Fruit fly (Drosophila melanogaster) whole organism, embryonic: Measurements from ENCODE around the gene Appl.

Source experiments
- Atf6 ChIP-seq: fragments of 200-800 bp; sonication (Bioruptor generic); IDR thresholded peaks from 2 replicates; pipeline ENCODE4 v1.3.6; 2022; ENCODE audit warnings: missing biosample characterization, missing genetic modification characterization
- BEAF-32 ChIP-seq: fragments of 200-800 bp; sonication (Bioruptor generic); optimal IDR thresholded peaks from 3 replicates; lab custom pipeline; 2017; ENCODE audit warnings: missing biosample characterization, missing genetic modification characterization, mild to moderate bottlenecking, moderate library complexity, missing genetic modification reagents
- CG11695 ChIP-seq: fragments of 200-800 bp; sonication (Bioruptor generic); IDR thresholded peaks from 3 replicates; pipeline ENCODE4 v1.3.6; 2022; ENCODE audit warnings: missing biosample characterization, missing genetic modification characterization
- CG12769 ChIP-seq: fragments of 200-800 bp; sonication (Bioruptor generic); optimal IDR thresholded peaks from 2 replicates; lab custom pipeline; 2019; ENCODE audit warnings: missing biosample characterization, mild to moderate bottlenecking, missing genetic modification characterization, moderate library complexity
- CG13296 ChIP-seq: fragments of 200-800 bp; sonication (Bioruptor generic); optimal IDR thresholded peaks from 3 replicates; lab custom pipeline; 2018; ENCODE audit warnings: missing biosample characterization, mild to moderate bottlenecking, missing genetic modification characterization
- CG13894 ChIP-seq: fragments of 200-800 bp; sonication (Bioruptor generic); optimal IDR thresholded peaks from 3 replicates; lab custom pipeline; 2018; ENCODE audit warnings: missing biosample characterization, mild to moderate bottlenecking, missing genetic modification characterization, moderate library complexity
- CG14667 ChIP-seq: fragments of 200-800 bp; sonication (Bioruptor generic); IDR thresholded peaks from 2 replicates; pipeline ENCODE4 v1.3.6; 2022; ENCODE audit warnings: missing biosample characterization, missing genetic modification characterization
- CG1602 ChIP-seq: fragments of 200-800 bp; sonication (Bioruptor generic); optimal IDR thresholded peaks from 3 replicates; lab custom pipeline; 2016; ENCODE audit warnings: missing biosample characterization, missing genetic modification characterization
- CG1603 ChIP-seq: fragments of 200-800 bp; sonication (Bioruptor generic); optimal IDR thresholded peaks from 2 replicates; lab custom pipeline; 2019; ENCODE audit warnings: missing biosample characterization, mild to moderate bottlenecking, missing genetic modification characterization, moderate library complexity
- CG16779 ChIP-seq: fragments of 200-800 bp; sonication (Bioruptor generic); IDR thresholded peaks from 2 replicates; pipeline ENCODE4 v1.3.6; 2022; ENCODE audit warnings: missing biosample characterization, missing genetic modification characterization
- CG17328 ChIP-seq: fragments of 200-800 bp; sonication (Bioruptor generic); IDR thresholded peaks from 2 replicates; pipeline ENCODE4 v1.3.6; 2022; ENCODE audit warnings: missing biosample characterization, missing genetic modification characterization
- CG17359 ChIP-seq: fragments of 200-800 bp; sonication (Bioruptor generic); optimal IDR thresholded peaks from 3 replicates; lab custom pipeline; 2018; ENCODE audit warnings: missing biosample characterization, mild to moderate bottlenecking, missing genetic modification characterization, moderate library complexity
- CG2712 ChIP-seq: fragments of 200-800 bp; optimal IDR thresholded peaks from 3 replicates; lab custom pipeline; 2019; ENCODE audit warnings: missing biosample characterization, mild to moderate bottlenecking, missing genetic modification characterization, moderate library complexity
- CG31388 ChIP-seq: fragments of 200-800 bp; sonication (Bioruptor generic); optimal IDR thresholded peaks from 2 replicates; lab custom pipeline; 2016; ENCODE audit warnings: missing biosample characterization, missing genetic modification characterization
- CG3281 ChIP-seq: fragments of 200-800 bp; sonication (Bioruptor generic); optimal IDR thresholded peaks from 3 replicates; lab custom pipeline; 2017; ENCODE audit warnings: missing biosample characterization, mild to moderate bottlenecking, missing genetic modification characterization
- CG3838 ChIP-seq: fragments of 200-800 bp; sonication (Bioruptor generic); optimal IDR thresholded peaks from 3 replicates; lab custom pipeline; 2016; ENCODE audit warnings: missing biosample characterization, missing genetic modification characterization
- CG4404 ChIP-seq: fragments of 200-800 bp; sonication (Bioruptor generic); IDR thresholded peaks from 2 replicates; pipeline ENCODE4 v1.3.6; 2022; ENCODE audit warnings: missing biosample characterization, missing genetic modification characterization
- CG5953 ChIP-seq: fragments of 200-800 bp; sonication (Bioruptor generic); IDR thresholded peaks from 2 replicates; pipeline ENCODE4 v1.3.6; 2022; ENCODE audit warnings: missing biosample characterization, missing genetic modification characterization
- CG6654 ChIP-seq: fragments of 200-800 bp; sonication (Bioruptor generic); optimal IDR thresholded peaks from 2 replicates; lab custom pipeline; 2017; ENCODE audit warnings: missing biosample characterization, mild to moderate bottlenecking, missing genetic modification characterization
- CG6683 ChIP-seq: fragments of 200-800 bp; sonication (Bioruptor generic); optimal IDR thresholded peaks from 2 replicates; lab custom pipeline; 2017; ENCODE audit warnings: missing biosample characterization, mild to moderate bottlenecking, missing genetic modification characterization, missing genetic modification reagents
- CG6813 ChIP-seq: fragments of 200-800 bp; sonication (Bioruptor generic); optimal IDR thresholded peaks from 2 replicates; lab custom pipeline; 2017; ENCODE audit warnings: missing biosample characterization, missing genetic modification characterization, mild to moderate bottlenecking, moderate library complexity, missing genetic modification reagents
- CG7786 ChIP-seq: fragments of 200-800 bp; sonication (Bioruptor generic); optimal IDR thresholded peaks from 2 replicates; lab custom pipeline; 2016; ENCODE audit warnings: missing biosample characterization, missing genetic modification characterization
- CG7963 ChIP-seq: fragments of 200-800 bp; sonication (Bioruptor generic); IDR thresholded peaks from 3 replicates; pipeline ENCODE4 v1.3.6; 2022; ENCODE audit warnings: missing biosample characterization, missing genetic modification characterization; ENCODE audit not compliant: partially characterized antibody
- Dfd ChIP-seq, 2 experiments: fragments of >200 bp; optimal IDR thresholded peaks; 2 replicates each; lab custom pipeline; 2017; ENCODE audit warnings: missing biosample characterization in 2 of 2, missing genetic modification characterization in 2 of 2
- Doc3 ChIP-seq: fragments of 200-800 bp; sonication (Bioruptor generic); IDR thresholded peaks from 3 replicates; pipeline ENCODE4 v1.3.6; 2022; ENCODE audit warnings: missing biosample characterization, missing genetic modification characterization; ENCODE audit not compliant: partially characterized antibody
- E2f2 ChIP-seq: fragments of 200-800 bp; sonication (Bioruptor generic); IDR thresholded peaks from 2 replicates; pipeline ENCODE4 v1.3.6; 2022; ENCODE audit warnings: missing biosample characterization, missing genetic modification characterization
- Fer2 ChIP-seq: fragments of 200-800 bp; sonication (Bioruptor generic); optimal IDR thresholded peaks from 2 replicates; lab custom pipeline; 2018; ENCODE audit warnings: missing biosample characterization, mild to moderate bottlenecking, missing genetic modification characterization, moderate library complexity
- HHEX ChIP-seq: fragments of 200-800 bp; sonication (Bioruptor generic); optimal IDR thresholded peaks from 3 replicates; lab custom pipeline; 2017; ENCODE audit warnings: missing biosample characterization, mild to moderate bottlenecking, missing genetic modification characterization, missing genetic modification reagents
- HLH4C ChIP-seq: fragments of 200-800 bp; sonication (Bioruptor generic); IDR thresholded peaks from 3 replicates; pipeline ENCODE4 v1.3.6; 2022; ENCODE audit warnings: missing biosample characterization, missing genetic modification characterization; ENCODE audit not compliant: partially characterized antibody
- Jarid2 ChIP-seq: fragments of 200-800 bp; sonication (Bioruptor generic); optimal IDR thresholded peaks from 3 replicates; lab custom pipeline; 2017; ENCODE audit warnings: mild to moderate bottlenecking, missing biosample characterization, missing genetic modification reagents, missing genetic modification characterization
- Lpt ChIP-seq: fragments of >200 bp; optimal IDR thresholded peaks from 2 replicates; lab custom pipeline; 2018; ENCODE audit warnings: missing biosample characterization, missing genetic modification characterization
- Mad ChIP-seq: fragments of 200-800 bp; sonication (Bioruptor generic); optimal IDR thresholded peaks from 2 replicates; lab custom pipeline; 2016; ENCODE audit warnings: missing biosample characterization, missing genetic modification characterization
- Taf1 ChIP-seq: fragments of 200-800 bp; sonication (Bioruptor generic); IDR thresholded peaks from 2 replicates; pipeline ENCODE4 v1.3.6; 2022; ENCODE audit warnings: missing biosample characterization, missing genetic modification characterization
- bbx ChIP-seq: fragments of 200-800 bp; sonication (Bioruptor generic); IDR thresholded peaks from 2 replicates; pipeline ENCODE4 v1.3.6; 2022; ENCODE audit warnings: missing biosample characterization, missing genetic modification characterization; ENCODE audit not compliant: partially characterized antibody
- chinmo ChIP-seq: fragments of 200-800 bp; sonication (Bioruptor generic); IDR thresholded peaks from 4 replicates; pipeline ENCODE4 v1.3.6; 2022; ENCODE audit warnings: missing biosample characterization, missing genetic modification characterization; ENCODE audit not compliant: partially characterized antibody
- crp ChIP-seq, 2 experiments: fragments of 200-800 bp; sonication (Bioruptor generic); optimal IDR thresholded peaks; 2 replicates in 1 of 2; 3 replicates in 1 of 2; lab custom pipeline; 2017; ENCODE audit warnings: missing biosample characterization in 2 of 2, missing genetic modification characterization in 2 of 2, mild to moderate bottlenecking in 1 of 2, moderate library complexity in 1 of 2
- dmrt99B ChIP-seq: fragments of 200-800 bp; sonication (Bioruptor generic); optimal IDR thresholded peaks from 2 replicates; lab custom pipeline; 2018; ENCODE audit warnings: missing biosample characterization, mild to moderate bottlenecking, missing genetic modification characterization, moderate library complexity
- ewg ChIP-seq: fragments of 200-800 bp; sonication (Bioruptor generic); optimal IDR thresholded peaks from 3 replicates; lab custom pipeline; 2017; ENCODE audit warnings: mild to moderate bottlenecking, missing biosample characterization, missing genetic modification reagents, missing genetic modification characterization
- grau ChIP-seq: fragments of 200-800 bp; optimal IDR thresholded peaks from 3 replicates; lab custom pipeline; 2019; ENCODE audit warnings: missing biosample characterization, mild to moderate bottlenecking, missing genetic modification characterization, moderate library complexity
- kay ChIP-seq: fragments of 200-800 bp; sonication (Bioruptor generic); optimal IDR thresholded peaks from 2 replicates; lab custom pipeline; 2016; ENCODE audit warnings: missing biosample characterization, missing genetic modification characterization
- lola ChIP-seq, 3 experiments: fragments of >200 bp in 2 of 3; fragments of 200-800 bp in 1 of 3; sonication (Bioruptor generic) in 1 of 3; optimal IDR thresholded peaks; 2 replicates each; lab custom pipeline; 2017 to 2019; ENCODE audit warnings: missing biosample characterization in 3 of 3, missing genetic modification characterization in 3 of 3, mild to moderate bottlenecking in 1 of 3, moderate library complexity in 1 of 3
- lov ChIP-seq, 2 experiments: fragments of 200-800 bp in 1 of 2; fragments of >200 bp in 1 of 2; sonication (Bioruptor generic) in 1 of 2; IDR thresholded peaks in 1 of 2; optimal IDR thresholded peaks in 1 of 2; 2 replicates in 1 of 2; 3 replicates in 1 of 2; pipeline versions ENCODE4 v1.3.6 to Lab custom; 2017 to 2022; ENCODE audit warnings: missing biosample characterization in 1 of 2, missing genetic modification characterization in 1 of 2
- luna ChIP-seq: fragments of 200-800 bp; sonication (Bioruptor generic); optimal IDR thresholded peaks from 2 replicates; lab custom pipeline; 2016; ENCODE audit warnings: missing biosample characterization, missing genetic modification characterization
- oc ChIP-seq: fragments of 200-800 bp; sonication (Bioruptor generic); optimal IDR thresholded peaks from 2 replicates; lab custom pipeline; 2018; ENCODE audit warnings: missing biosample characterization, mild to moderate bottlenecking, missing genetic modification characterization, moderate library complexity
- otp ChIP-seq: fragments of 200-800 bp; sonication (Bioruptor generic); IDR thresholded peaks from 3 replicates; pipeline ENCODE4, ENCODE4 v1.3.6; 2022; ENCODE audit warnings: missing biosample characterization, missing genetic modification characterization
- p53 ChIP-seq: fragments of 200-800 bp; sonication (Bioruptor generic); optimal IDR thresholded peaks from 2 replicates; lab custom pipeline; 2016; ENCODE audit warnings: missing biosample characterization, missing genetic modification characterization
- shn ChIP-seq: fragments of 200-800 bp; sonication (Bioruptor generic); optimal IDR thresholded peaks from 3 replicates; lab custom pipeline; 2016; ENCODE audit warnings: missing biosample characterization, missing genetic modification characterization
- sna ChIP-seq: fragments of 200-800 bp; sonication (Bioruptor generic); IDR thresholded peaks from 2 replicates; pipeline ENCODE4 v1.3.6; 2022; ENCODE audit warnings: missing biosample characterization, missing genetic modification characterization; ENCODE audit not compliant: partially characterized antibody
- tna ChIP-seq: fragments of 200-800 bp; sonication (Bioruptor generic); IDR thresholded peaks from 2 replicates; pipeline ENCODE4 v1.3.6; 2022; ENCODE audit warnings: missing biosample characterization, missing genetic modification characterization; ENCODE audit not compliant: partially characterized antibody
- zf30C ChIP-seq: fragments of 200-800 bp; sonication (Bioruptor generic); optimal IDR thresholded peaks from 3 replicates; lab custom pipeline; 2018; ENCODE audit warnings: missing biosample characterization, mild to moderate bottlenecking, missing genetic modification characterization

Gene Appl

DNA sequence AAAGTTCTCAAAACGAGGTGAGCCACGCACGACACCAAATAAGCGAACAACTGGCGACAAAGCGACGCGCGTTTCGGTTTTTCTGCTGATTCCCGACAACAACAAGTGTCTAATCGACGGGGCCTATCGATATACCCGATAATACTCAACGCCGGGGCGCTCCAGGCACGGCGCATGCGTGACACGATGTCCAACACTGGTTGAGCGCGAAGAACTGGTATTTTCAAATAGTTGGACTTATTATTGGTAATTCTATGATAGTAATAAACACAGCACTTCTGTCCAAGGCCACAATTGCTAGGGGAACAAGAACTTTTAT is 87.1 kb downstream of the Appl start (continued):
- TF ChIP-seq CG14667 (GFP tag; lab: Robert Waterston, UW) (no peak), shn (GFP tag; lab: Kevin White, UChicago) (peak; percentile 24), BEAF-32 (GFP tag; lab: Kevin White, UChicago) (peak; percentile 84), CG5953 (GFP tag; lab: Robert Waterston, UW) (no peak), tna (GFP tag; lab: Robert Waterston, UW) (peak; percentile 40; the same call in 1 of the 2 replicates), Fer2 (no peak), CG7963 (GFP tag; lab: Robert Waterston, UW) (peak; percentile 64; the same call in 2 of the 3 replicates), CG6654 (GFP tag; lab: Kevin White, UChicago) (no peak), ewg (GFP tag; lab: Kevin White, UChicago) (peak; percentile 57), CG6813 (GFP tag; lab: Kevin White, UChicago) (no peak), CG3838 (GFP tag; lab: Kevin White, UChicago) (no peak), Atf6 (GFP tag; lab: Robert Waterston, UW) (no peak), CG1602 (GFP tag; lab: Kevin White, UChicago) (no peak), lola (GFP tag; optimal IDR thresholded peaks at IDR 0.05; lab: Kevin White, UChicago) (no peak), CG1603 (tag; lab: Kevin White, UChicago) (peak; percentile 70), lov (optimal IDR thresholded peaks at IDR 0.05; lab: Kevin White, UChicago) (no peak), lov (GFP tag; IDR thresholded peaks at IDR 0.05; lab: Robert Waterston, UW) (no peak), CG11695 (GFP tag; lab: Robert Waterston, UW) (no peak), CG4404 (GFP tag; lab: Robert Waterston, UW) (no peak), grau (tag; lab: Kevin White, UChicago) (no peak), CG17359 (no peak), crp (GFP tag; optimal IDR thresholded peaks at IDR 0.05; lab: Kevin White, UChicago) (no peak), CG16779 (GFP tag; lab: Robert Waterston, UW) (no peak), dmrt99B (tag; lab: Kevin White, UChicago) (no peak), CG17328 (no peak), Dfd (GFP tag; optimal IDR thresholded peaks at IDR 0.05; lab: Kevin White, UChicago) (no peak), Taf1 (GFP tag; lab: Robert Waterston, UW) (no peak), CG3281 (GFP tag; lab: Kevin White, UChicago) (no peak), CG7786 (GFP tag; lab: Kevin White, UChicago) (peak; percentile 28), oc (tag; lab: Kevin White, UChicago) (no peak), p53 (GFP tag; lab: Kevin White, UChicago) (peak; percentile 3), Jarid2 (GFP tag; lab: Kevin White, UChicago) (no peak), Lpt (no peak), zf30C (no peak), chinmo (GFP tag; lab: Robert Waterston, UW) (peak; percentile 64; the same call in 1 of the 4 replicates), CG13296 (GFP tag; lab: Kevin White, UChicago) (no peak), kay (GFP tag; lab: Kevin White, UChicago) (no peak), bbx (GFP tag; lab: Robert Waterston, UW) (peak; percentile 88), CG12769 (tag; lab: Kevin White, UChicago) (peak; percentile 61), Mad (GFP tag; lab: Kevin White, UChicago) (no peak), HLH4C (GFP tag; lab: Robert Waterston, UW) (peak; percentile 69), CG6683 (GFP tag; lab: Kevin White, UChicago) (no peak), CG2712 (tag; lab: Kevin White, UChicago) (peak; percentile 5), luna (GFP tag; lab: Kevin White, UChicago) (no peak), Doc3 (GFP tag; lab: Robert Waterston, UW) (peak; percentile 73), CG13894 (tag; lab: Kevin White, UChicago) (peak; percentile 29), otp (GFP tag; lab: Robert Waterston, UW) (no peak), CG31388 (GFP tag; lab: Kevin White, UChicago) (no peak), sna (GFP tag; lab: Robert Waterston, UW) (peak; percentile 65), HHEX (no peak), E2f2 (GFP tag; lab: Robert Waterston, UW) (peak; percentile 90)
